Worm (Caenorhabditis elegans) whole organism, L1 larva: ENCODE results near the gene F49E11.7.

ENCODE experiments used
- fos-1 ChIP-seq: fragments of 150-350 bp; optimal IDR thresholded peaks from 2 replicates; lab custom pipeline; 2014; ENCODE audit warnings: missing biosample characterization, missing genetic modification characterization
- nhr-19 ChIP-seq: fragments of 200-800 bp; sonication (Bioruptor generic); conservative IDR thresholded peaks from 2 replicates; pipeline ENCODE4 v1.3.6; 2022; ENCODE audit warnings: missing genetic modification characterization, missing compliant biosample characterization
- pqm-1 ChIP-seq: sonication (generic microtip); optimal IDR thresholded peaks from 3 replicates; lab custom pipeline; 2017; ENCODE audit warnings: missing biosample characterization, missing genetic modification characterization
- tbx-2 ChIP-seq: sonication (generic microtip); optimal IDR thresholded peaks from 2 replicates; lab custom pipeline; 2016; ENCODE audit warnings: missing genetic modification characterization, missing compliant biosample characterization

DNA sequence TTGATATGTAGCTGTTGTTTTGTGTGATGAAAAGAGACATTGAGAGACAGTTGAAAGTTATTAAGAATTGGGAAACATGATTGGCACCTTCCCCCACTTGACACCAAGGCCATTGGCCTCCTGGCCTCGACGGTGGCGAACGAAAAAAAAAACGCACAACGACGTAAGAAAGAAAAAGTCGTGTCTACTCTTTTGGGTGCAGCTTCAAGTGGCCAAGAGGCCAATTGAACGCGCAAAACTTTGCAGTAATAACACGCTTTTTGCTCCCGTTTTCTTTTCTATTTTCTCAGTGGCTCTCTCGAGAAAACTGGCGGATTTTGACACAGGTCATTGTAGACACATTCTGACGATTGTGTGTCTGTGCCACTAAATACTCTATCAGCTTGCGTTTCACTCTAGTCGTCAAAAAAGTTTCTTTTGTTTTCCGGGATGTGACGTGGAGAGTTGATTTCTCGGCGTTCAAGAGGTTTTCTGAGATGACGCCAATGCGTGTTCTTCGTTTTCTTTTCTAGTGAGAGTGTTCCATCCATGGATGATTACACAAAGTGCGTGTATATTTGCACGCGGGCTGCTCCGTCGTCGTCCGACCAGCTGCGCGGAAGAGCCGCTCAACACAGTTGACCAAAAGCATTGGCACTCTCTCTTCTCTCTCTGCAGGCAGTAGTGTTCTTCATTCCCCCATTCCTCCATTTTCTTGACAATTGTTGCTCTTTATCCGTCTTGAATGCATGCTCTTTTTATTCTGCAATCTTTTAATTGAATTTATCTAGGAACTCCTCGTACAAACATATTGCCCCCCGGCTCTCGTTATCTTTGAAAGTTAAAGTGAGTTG, 22.0 kb upstream of the F49E11.7 start:
- no peak for TF ChIP-seq tbx-2 (tag; lab: Kevin White, UChicago)
- no peak for TF ChIP-seq pqm-1 (tag; lab: Kevin White, UChicago)
- TF ChIP-seq nhr-19 (GFP tag; lab: Robert Waterston, UW): no peak
- no peak for TF ChIP-seq fos-1 (tag; lab: Kevin White, UChicago)
